Worm (Caenorhabditis elegans) whole organism, L4 larva: Measurements from ENCODE around the gene Y11D7A.19.

Source experiments
- D1046.2 ChIP-seq: fragments of 200-800 bp; sonication (Bioruptor generic); IDR thresholded peaks from 2 replicates; pipeline ENCODE4 v1.3.6; 2022; ENCODE audit warnings: missing genetic modification characterization, missing compliant biosample characterization
- F49E8.2 ChIP-seq: sonication (generic microtip); optimal IDR thresholded peaks from 2 replicates; lab custom pipeline; 2016; ENCODE audit warnings: missing compliant biosample characterization, mild to moderate bottlenecking, missing genetic modification characterization, borderline replicate concordance
- R02D3.7 ChIP-seq: fragments of 150-350 bp; sonication (generic microtip); optimal IDR thresholded peaks from 3 replicates; lab custom pipeline; 2014; ENCODE audit warnings: missing biosample characterization, missing genetic modification characterization
- T26A8.4 ChIP-seq: fragments of 200-800 bp; sonication (Bioruptor generic); IDR thresholded peaks from 2 replicates; pipeline ENCODE4 v1.3.6; 2022; ENCODE audit warnings: missing genetic modification characterization, missing compliant biosample characterization
- ZK337.2 ChIP-seq: fragments of 200-800 bp; sonication (Bioruptor generic); IDR thresholded peaks from 2 replicates; pipeline ENCODE4 v1.3.6; 2022; ENCODE audit warnings: missing genetic modification reagents, missing genetic modification characterization, missing compliant biosample characterization
- aly-2 ChIP-seq: sonication (generic microtip); optimal IDR thresholded peaks from 2 replicates; lab custom pipeline; 2018; ENCODE audit warnings: missing biosample characterization, missing genetic modification characterization
- daf-12 ChIP-seq: fragments of 150-350 bp; optimal IDR thresholded peaks from 2 replicates; lab custom pipeline; 2014; ENCODE audit warnings: missing biosample characterization, missing genetic modification reagents, missing genetic modification characterization
- daf-16 ChIP-seq, 3 experiments: sonication (generic microtip); optimal IDR thresholded peaks; 2 replicates each; lab custom pipeline; 2016 to 2017; ENCODE audit warnings: missing genetic modification characterization in 3 of 3, missing genetic modification reagents in 3 of 3, mild to moderate bottlenecking in 2 of 3, missing compliant biosample characterization in 2 of 3, missing biosample characterization in 1 of 3, moderate library complexity in 1 of 3
- daf-19 ChIP-seq: fragments of 200-800 bp; sonication (Bioruptor generic); conservative IDR thresholded peaks from 2 replicates; pipeline ENCODE4 v1.3.6; 2022; ENCODE audit warnings: missing genetic modification characterization, missing compliant biosample characterization
- daf-8 ChIP-seq: fragments of 200-800 bp; sonication (Bioruptor generic); IDR thresholded peaks from 2 replicates; pipeline ENCODE4 v1.3.6; 2022; ENCODE audit warnings: missing genetic modification characterization, missing compliant biosample characterization
- dmd-8 ChIP-seq: fragments of 200-800 bp; sonication (Bioruptor generic); IDR thresholded peaks from 2 replicates; pipeline ENCODE4 v1.3.6; 2022; ENCODE audit warnings: missing genetic modification characterization, missing compliant biosample characterization
- dpl-1 ChIP-seq: fragments of 150-350 bp; optimal IDR thresholded peaks from 2 replicates; lab custom pipeline; 2014; ENCODE audit warnings: missing biosample characterization, missing genetic modification reagents, missing genetic modification characterization
- dve-1 ChIP-seq: sonication (generic microtip); optimal IDR thresholded peaks from 2 replicates; lab custom pipeline; 2017; ENCODE audit warnings: antibody characterized with exemption, mild to moderate bottlenecking, missing genetic modification characterization, missing compliant biosample characterization; ENCODE audit not compliant: insufficient read depth
- egl-27 ChIP-seq: sonication (generic microtip); optimal IDR thresholded peaks from 3 replicates; lab custom pipeline; 2017; ENCODE audit warnings: missing biosample characterization, missing genetic modification reagents, missing genetic modification characterization
- egl-43 ChIP-seq: fragments of 200-800 bp; sonication (Bioruptor generic); IDR thresholded peaks from 2 replicates; pipeline ENCODE4 v1.3.6; 2022; ENCODE audit warnings: missing genetic modification reagents, missing genetic modification characterization, missing compliant biosample characterization
- fkh-10 ChIP-seq: fragments of 150-350 bp; optimal IDR thresholded peaks from 2 replicates; lab custom pipeline; 2014; ENCODE audit warnings: missing biosample characterization, missing genetic modification reagents, missing genetic modification characterization
- fos-1 ChIP-seq: fragments of 150-350 bp; optimal IDR thresholded peaks from 2 replicates; lab custom pipeline; 2014; ENCODE audit warnings: missing biosample characterization, missing genetic modification characterization
- hlh-30 ChIP-seq: sonication (generic microtip); optimal IDR thresholded peaks from 2 replicates; lab custom pipeline; 2017; ENCODE audit warnings: antibody characterized with exemption, mild to moderate bottlenecking, missing genetic modification characterization, missing compliant biosample characterization; ENCODE audit not compliant: insufficient read depth
- lim-7 ChIP-seq: fragments of 200-800 bp; sonication (Bioruptor generic); IDR thresholded peaks from 2 replicates; pipeline ENCODE4 v1.3.6; 2022; ENCODE audit warnings: missing genetic modification characterization, missing compliant biosample characterization
- lsy-2 ChIP-seq, 2 experiments: fragments of 150-350 bp in 1 of 2; sonication (generic microtip) in 1 of 2; optimal IDR thresholded peaks; 2 replicates each; lab custom pipeline; 2014 to 2017; ENCODE audit warnings: missing biosample characterization in 2 of 2, missing genetic modification characterization in 2 of 2
- madf-5 ChIP-seq, 2 experiments: fragments of 200-800 bp; sonication (Bioruptor generic); IDR thresholded peaks; 2 replicates each; pipeline ENCODE4 v1.3.6; 2022; ENCODE audit warnings: missing compliant biosample characterization in 2 of 2, missing genetic modification characterization in 2 of 2
- mep-1 ChIP-seq: fragments of 150-350 bp; sonication (generic microtip); optimal IDR thresholded peaks from 3 replicates; lab custom pipeline; 2014; ENCODE audit warnings: missing biosample characterization, missing genetic modification characterization
- mxl-2 ChIP-seq: fragments of 200-800 bp; sonication (Bioruptor generic); conservative IDR thresholded peaks from 2 replicates; pipeline ENCODE4 v1.3.6; 2022; ENCODE audit warnings: missing genetic modification reagents, missing genetic modification characterization, missing compliant biosample characterization
- mxl-3 ChIP-seq: fragments of 200-800 bp; sonication (Bioruptor generic); optimal IDR thresholded peaks from 2 replicates; lab custom pipeline; 2018; ENCODE audit warnings: mild to moderate bottlenecking, missing genetic modification characterization, missing compliant biosample characterization
- nhr-11 ChIP-seq: fragments of 150-350 bp; optimal IDR thresholded peaks from 2 replicates; lab custom pipeline; 2014; ENCODE audit warnings: missing biosample characterization, missing genetic modification characterization
- nhr-111 ChIP-seq: fragments of 200-800 bp; sonication (Bioruptor generic); optimal IDR thresholded peaks from 2 replicates; lab custom pipeline; 2018; ENCODE audit warnings: mild to moderate bottlenecking, missing genetic modification characterization, missing compliant biosample characterization
- nhr-6 ChIP-seq: fragments of 150-350 bp; optimal IDR thresholded peaks from 2 replicates; lab custom pipeline; 2014; ENCODE audit warnings: missing biosample characterization, missing genetic modification characterization
- pha-4 ChIP-seq, 2 experiments: fragments of 150-350 bp in 1 of 2; fragments of 200-800 bp in 1 of 2; sonication (Bioruptor generic) in 1 of 2; IDR thresholded peaks in 1 of 2; optimal IDR thresholded peaks in 1 of 2; 2 replicates each; pipeline versions ENCODE4 v1.3.6 to Lab custom; 2014 to 2022; ENCODE audit warnings: missing genetic modification characterization in 2 of 2, missing genetic modification reagents in 2 of 2, missing biosample characterization in 1 of 2, missing compliant biosample characterization in 1 of 2
- rbr-2 ChIP-seq: sonication (generic microtip); optimal IDR thresholded peaks from 2 replicates; lab custom pipeline; 2016; ENCODE audit warnings: missing genotype, missing genetic modification characterization, missing compliant biosample characterization
- saeg-2 ChIP-seq: fragments of 200-800 bp; sonication (Bioruptor generic); IDR thresholded peaks from 2 replicates; pipeline ENCODE4 v1.3.6; 2022; ENCODE audit warnings: missing genetic modification reagents, missing genetic modification characterization, missing compliant biosample characterization
- set-16 ChIP-seq: fragments of 200-800 bp; sonication (Bioruptor generic); IDR thresholded peaks from 2 replicates; pipeline ENCODE4 v1.3.6; 2022; ENCODE audit warnings: missing genetic modification reagents, missing genetic modification characterization, missing compliant biosample characterization
- snpc-4 ChIP-seq: fragments of 150-350 bp; optimal IDR thresholded peaks from 2 replicates; lab custom pipeline; 2014; ENCODE audit warnings: missing biosample characterization, missing genetic modification characterization
- spr-1 ChIP-seq: sonication (generic microtip); optimal IDR thresholded peaks from 2 replicates; lab custom pipeline; 2016; ENCODE audit warnings: mild to moderate bottlenecking, missing genetic modification characterization, missing compliant biosample characterization
- spr-3 ChIP-seq: fragments of 200-800 bp; sonication (Bioruptor generic); optimal IDR thresholded peaks from 2 replicates; lab custom pipeline; 2018; ENCODE audit warnings: mild to moderate bottlenecking, missing genetic modification characterization, missing compliant biosample characterization
- vab-7 ChIP-seq: fragments of 200-800 bp; sonication (Bioruptor generic); IDR thresholded peaks from 2 replicates; pipeline ENCODE4 v1.3.6; 2022; ENCODE audit warnings: missing genetic modification reagents, missing genetic modification characterization, missing compliant biosample characterization
- zfp-3 ChIP-seq: fragments of 200-800 bp; sonication (Bioruptor generic); conservative IDR thresholded peaks from 2 replicates; pipeline ENCODE4 v1.3.6; 2022; ENCODE audit warnings: missing genetic modification reagents, missing genetic modification characterization, missing compliant biosample characterization
- zip-2 ChIP-seq: fragments of 150-350 bp; optimal IDR thresholded peaks from 2 replicates; lab custom pipeline; 2014; ENCODE audit warnings: missing biosample characterization, missing genetic modification characterization

The Y11D7A.19 gene

DNA sequence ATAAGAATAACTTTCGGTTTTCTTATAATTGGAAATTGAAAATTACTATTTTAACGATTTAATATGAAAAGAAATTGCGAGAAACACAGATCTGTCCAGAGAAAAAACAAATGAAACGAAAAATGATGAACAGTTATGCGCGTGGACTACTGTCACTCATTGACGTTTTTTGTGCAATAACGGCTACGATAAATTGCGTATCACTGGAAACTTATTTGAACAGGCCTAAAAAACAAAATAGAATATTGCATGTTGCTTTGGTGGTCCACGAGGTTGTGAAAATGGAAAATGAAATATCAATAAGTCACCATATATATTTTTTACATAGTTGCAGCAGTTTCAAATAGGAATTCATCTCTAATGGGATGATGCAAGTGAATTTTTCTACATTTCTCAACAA, 1.9 kb downstream of the Y11D7A.19 start:
- TF ChIP-seq zfp-3 (GFP tag; lab: Robert Waterston, UW) (no peak), vab-7 (no peak), daf-16 (GFP tag; optimal IDR thresholded peaks at IDR 0.05; lab: Kevin White, UChicago) (no peak), daf-16 (tag; optimal IDR thresholded peaks at IDR 0.05; lab: Kevin White, UChicago) (no peak), zip-2 (no peak), spr-3 (no peak), dpl-1 (no peak), fkh-10 (GFP tag; lab: Kevin White, UChicago) (no peak), mxl-3 (GFP tag; lab: Kevin White, UChicago) (no peak), ZK337.2 (GFP tag; lab: Robert Waterston, UW) (no peak), pha-4 (GFP tag; IDR thresholded peaks at IDR 0.05; lab: Robert Waterston, UW) (no peak), pha-4 (tag; optimal IDR thresholded peaks at IDR 0.05; lab: Kevin White, UChicago) (no peak), aly-2 (no peak), snpc-4 (tag; lab: Kevin White, UChicago) (no peak), D1046.2 (GFP tag; lab: Robert Waterston, UW) (no peak), daf-12 (tag; lab: Kevin White, UChicago) (no peak), nhr-111 (GFP tag; lab: Kevin White, UChicago) (no peak), nhr-6 (tag; lab: Kevin White, UChicago) (no peak), egl-27 (tag; lab: Kevin White, UChicago) (no peak), lim-7 (no peak), F49E8.2 (tag; lab: Kevin White, UChicago) (no peak), daf-8 (GFP tag; lab: Robert Waterston, UW) (no peak)

DNA sequence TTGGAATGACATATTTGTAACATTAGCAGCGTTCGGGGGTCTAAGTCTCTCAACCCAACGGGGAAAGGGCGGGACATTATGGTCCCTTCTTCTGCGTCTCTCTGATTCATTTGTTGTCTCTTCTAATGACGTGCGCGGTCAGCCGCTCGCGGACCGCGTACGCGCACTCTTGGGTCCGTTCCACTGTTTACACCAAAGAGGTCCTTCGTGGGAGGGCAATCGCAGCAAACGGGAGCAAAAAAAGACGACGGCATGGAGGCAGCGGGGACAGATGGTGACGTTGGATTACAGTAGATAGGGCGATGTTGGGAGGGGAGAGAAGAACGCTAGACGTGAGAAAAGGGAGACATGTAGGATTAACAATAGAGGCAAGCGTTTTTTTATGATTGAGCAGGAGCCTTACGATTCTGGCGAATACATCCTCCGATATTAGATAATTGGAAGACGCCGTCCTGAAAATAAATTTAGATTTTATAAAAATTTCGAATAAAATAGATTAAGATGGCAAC, 2.5 kb downstream of the Y11D7A.19 start, which contains the start of gene flh-1:
TSS of gene flh-1 (minus strand) at position 459 of the 509 bp plus-strand sequence.
- TF ChIP-seq fos-1 (tag; lab: Kevin White, UChicago) (no peak), spr-1 (tag; lab: Kevin White, UChicago) (no peak), T26A8.4 (no peak), spr-3 (no peak), saeg-2 (GFP tag; lab: Robert Waterston, UW) (no peak), set-16 (GFP tag; lab: Robert Waterston, UW) (0 out of 2 replicates have a peak, but pooled peaks have one; percentile 42), mxl-2 (GFP tag; lab: Robert Waterston, UW) (no peak), nhr-6 (tag; lab: Kevin White, UChicago) (no peak), nhr-11 (tag; lab: Kevin White, UChicago) (no peak), R02D3.7 (tag; lab: Kevin White, UChicago) (no peak), lsy-2 (tag; optimal IDR thresholded peaks at IDR 0.05; lab: Kevin White, UChicago) (no peak), F49E8.2 (tag; lab: Kevin White, UChicago) (no peak), mep-1 (tag; lab: Kevin White, UChicago) (no peak), rbr-2 (tag; lab: Kevin White, UChicago) (no peak), madf-5 (GFP tag; IDR thresholded peaks at IDR 0.05; lab: Robert Waterston, UW) (0 out of 4 replicates have a peak, but pooled peaks of 1 of the 2 experiments have one; percentile 23), aly-2 (no peak), dve-1 (tag; lab: Kevin White, UChicago) (no peak), daf-19 (GFP tag; lab: Robert Waterston, UW) (no peak), dmd-8 (GFP tag; lab: Robert Waterston, UW) (no peak), hlh-30 (tag; lab: Kevin White, UChicago) (no peak), egl-43 (GFP tag; lab: Robert Waterston, UW) (0 out of 2 replicates have a peak, but pooled peaks have one; percentile 34)
